Worm (Caenorhabditis elegans) whole organism, L4/young adult: Measurements from ENCODE around the gene tag-250.
A peak's percentile ranks its signal among the peaks of the same experiment; 100 is the strongest.
"Not testable (repeated sequence)": the region's sequence is repeated elsewhere in the genome, so short reads cannot be mapped to it uniquely, and the experiment has no call there.

Experiments used
- W03F9.2 ChIP-seq: fragments of 150-350 bp; optimal IDR thresholded peaks from 2 replicates; lab custom pipeline; 2014; ENCODE audit warnings: missing biosample characterization, missing genetic modification characterization
- dao-5 ChIP-seq: sonication (generic microtip); optimal IDR thresholded peaks from 2 replicates; lab custom pipeline; 2016; ENCODE audit warnings: missing genotype, missing genetic modification characterization, moderate library complexity, missing compliant biosample characterization
- him-1 ChIP-seq: sonication (generic microtip); optimal IDR thresholded peaks from 2 replicates; lab custom pipeline; 2016; ENCODE audit warnings: missing genotype, missing genetic modification reagents, missing genetic modification characterization, missing compliant biosample characterization

tag-250 gene

ce11 chrIII:7924821-7925220 is at the start of gene tag-250:
TSS of gene tag-250 (minus strand) at chrIII:7924921.
- TF ChIP-seq him-1 (tag; lab: Kevin White, UChicago) (no peak), W03F9.2 (tag; lab: Kevin White, UChicago) (no peak), dao-5 (no peak)

ce11 chrIII:7973968-7974607 is 49.4 kb upstream of the tag-250 start:
- TF ChIP-seq W03F9.2 (tag; lab: Kevin White, UChicago) (no peak), him-1 (tag; lab: Kevin White, UChicago) (no peak), dao-5 (no peak)

ce11 chrIII:7973201-7973767 is 48.6 kb upstream of the tag-250 start, which contains the start of the genes eef-1B.1 and aco-2:
TSS of gene eef-1B.1 (minus strand) at chrIII:7973386.
TSS of gene aco-2 (plus strand) at chrIII:7973717.
- TF ChIP-seq him-1 (tag; lab: Kevin White, UChicago) = peak; percentile 67
- peak; percentile 90 for TF ChIP-seq W03F9.2 (tag; lab: Kevin White, UChicago)
- no peak for TF ChIP-seq dao-5

- TF ChIP-seq dao-5 = no peak
- no peak for TF ChIP-seq him-1 (tag; lab: Kevin White, UChicago)
- no peak for TF ChIP-seq W03F9.2 (tag; lab: Kevin White, UChicago)
These were observed 48.0 kb upstream of the tag-250 start for ce11 chrIII:7972687-7973086.

ce11 chrIII:7972061-7972460 is 47.3 kb upstream of the tag-250 start, which contains the start of gene F54H12.5:
TSS of gene F54H12.5 (minus strand) at chrIII:7972161.
- TF ChIP-seq dao-5 (no peak), him-1 (tag; lab: Kevin White, UChicago) (no peak), W03F9.2 (tag; lab: Kevin White, UChicago) (no peak)

ce11 chrIII:7969121-7969520 is 44.4 kb upstream of the tag-250 start, which contains the start of the genes F54H12.8 and F54H12.7:
TSS of gene F54H12.8 (minus strand) at chrIII:7969221.
TSS of gene F54H12.7 (plus strand) at chrIII:7969349.
- TF ChIP-seq him-1 (tag; lab: Kevin White, UChicago) (no peak), dao-5 (no peak), W03F9.2 (tag; lab: Kevin White, UChicago) (no peak)

ce11 chrIII:7964281-7964680 is 39.6 kb upstream of the tag-250 start, which contains the start of gene F54H12.2:
TSS of gene F54H12.2 (plus strand) at chrIII:7964581.
- TF ChIP-seq W03F9.2 (tag; lab: Kevin White, UChicago); dao-5; him-1 (tag; lab: Kevin White, UChicago): not testable (repeated sequence)

ce11 chrIII:7962641-7963040 is 37.9 kb upstream of the tag-250 start, which contains the start of gene F54H12.4:
TSS of gene F54H12.4 (minus strand) at chrIII:7962741.
- not testable (repeated sequence) for TF ChIP-seq him-1 (tag; lab: Kevin White, UChicago); W03F9.2 (tag; lab: Kevin White, UChicago); dao-5

ce11 chrIII:7958922-7959609 is 34.3 kb upstream of the tag-250 start, which contains the start of gene F54H12.10:
TSS of gene F54H12.10 (minus strand) at chrIII:7958972.
- not testable (repeated sequence) for TF ChIP-seq dao-5; him-1 (tag; lab: Kevin White, UChicago); W03F9.2 (tag; lab: Kevin White, UChicago)

ce11 chrIII:7958085-7958484 is 33.4 kb upstream of the tag-250 start, which contains the start of gene C29E4.11:
TSS of gene C29E4.11 (minus strand) at chrIII:7958114.
- TF ChIP-seq W03F9.2 (tag; lab: Kevin White, UChicago) (no peak), him-1 (tag; lab: Kevin White, UChicago) (no peak), dao-5 (no peak)

ce11 chrIII:7956965-7957364 is 32.2 kb upstream of the tag-250 start, which contains the start of gene C29E4.9:
TSS of gene C29E4.9 (minus strand) at chrIII:7957065.
- TF ChIP-seq W03F9.2 (tag; lab: Kevin White, UChicago) (no peak), dao-5 (no peak), him-1 (tag; lab: Kevin White, UChicago) (no peak)

- TF ChIP-seq him-1 (tag; lab: Kevin White, UChicago) (no peak), W03F9.2 (tag; lab: Kevin White, UChicago) (no peak), dao-5 (no peak)
These were observed 28.5 kb upstream of the tag-250 start, which contains the start of gene let-754 for ce11 chrIII:7953208-7953607. TSS of gene let-754 (minus strand) at chrIII:7953308.

- TF ChIP-seq him-1 (tag; lab: Kevin White, UChicago) (no peak), W03F9.2 (tag; lab: Kevin White, UChicago) (no peak), dao-5 (no peak)
These were observed 27.5 kb upstream of the tag-250 start, which contains the start of gene C29E4.15 for ce11 chrIII:7952077-7952765. TSS of gene C29E4.15 (plus strand) at chrIII:7952623.
